Fruit fly (Drosophila melanogaster) whole organism, prepupa: ENCODE results near the gene Sps2.

ENCODE experiments used
- CG3032 ChIP-seq: fragments of 200-800 bp; optimal IDR thresholded peaks from 2 replicates; lab custom pipeline; 2019; ENCODE audit warnings: missing biosample characterization, mild to moderate bottlenecking, missing genetic modification characterization, moderate library complexity
- CG32006 ChIP-seq: fragments of 200-800 bp; sonication (Bioruptor generic); optimal IDR thresholded peaks from 3 replicates; lab custom pipeline; 2017; ENCODE audit warnings: missing biosample characterization, mild to moderate bottlenecking, missing genetic modification characterization
- CG34406 ChIP-seq: fragments of 200-800 bp; sonication (Bioruptor generic); optimal IDR thresholded peaks from 3 replicates; lab custom pipeline; 2016; ENCODE audit warnings: missing biosample characterization, missing genetic modification characterization
- CG6854 ChIP-seq: fragments of 200-800 bp; sonication (Bioruptor generic); optimal IDR thresholded peaks from 2 replicates; lab custom pipeline; 2017; ENCODE audit warnings: missing biosample characterization, mild to moderate bottlenecking, missing genetic modification characterization
- CG8632 ChIP-seq: fragments of 200-800 bp; sonication (Bioruptor generic); optimal IDR thresholded peaks from 3 replicates; lab custom pipeline; 2016; ENCODE audit warnings: missing biosample characterization, missing genetic modification characterization
- Eip75B ChIP-seq: fragments of 200-800 bp; sonication (Bioruptor generic); optimal IDR thresholded peaks from 3 replicates; lab custom pipeline; 2016; ENCODE audit warnings: missing biosample characterization, missing genetic modification characterization
- Eip93F ChIP-seq: fragments of 200-800 bp; sonication (Bioruptor generic); optimal IDR thresholded peaks from 2 replicates; lab custom pipeline; 2016; ENCODE audit warnings: missing biosample characterization, mild to moderate bottlenecking, missing genetic modification characterization
- Ets21C ChIP-seq: fragments of 200-800 bp; sonication (Bioruptor generic); optimal IDR thresholded peaks from 3 replicates; lab custom pipeline; 2016; ENCODE audit warnings: missing biosample characterization, missing genetic modification characterization
- Ets96B ChIP-seq: fragments of 200-800 bp; optimal IDR thresholded peaks from 2 replicates; lab custom pipeline; 2019; ENCODE audit warnings: missing biosample characterization, mild to moderate bottlenecking, missing genetic modification characterization, moderate library complexity
- Hr39 ChIP-seq: fragments of 200-800 bp; sonication (Bioruptor generic); optimal IDR thresholded peaks from 2 replicates; lab custom pipeline; 2016; ENCODE audit warnings: missing biosample characterization, missing genetic modification characterization
- Lpt ChIP-seq: fragments of 200-800 bp; sonication (Bioruptor generic); optimal IDR thresholded peaks from 3 replicates; lab custom pipeline; 2016; ENCODE audit warnings: missing biosample characterization, missing genetic modification characterization
- Met ChIP-seq: fragments of 200-800 bp; sonication (Bioruptor generic); optimal IDR thresholded peaks from 3 replicates; lab custom pipeline; 2016; ENCODE audit warnings: missing biosample characterization, missing genetic modification characterization
- OdsH ChIP-seq: fragments of 200-800 bp; sonication (Bioruptor generic); optimal IDR thresholded peaks from 3 replicates; lab custom pipeline; 2016; ENCODE audit warnings: missing biosample characterization, missing genetic modification characterization
- Sox102F ChIP-seq: fragments of 200-800 bp; sonication (Bioruptor generic); optimal IDR thresholded peaks from 2 replicates; lab custom pipeline; 2016; ENCODE audit warnings: missing biosample characterization, mild to moderate bottlenecking, missing genetic modification characterization
- Sox14 ChIP-seq: fragments of 200-800 bp; sonication (Bioruptor generic); optimal IDR thresholded peaks from 3 replicates; lab custom pipeline; 2016; ENCODE audit warnings: missing biosample characterization, missing genetic modification characterization
- Sox15 ChIP-seq: fragments of 200-800 bp; sonication (Bioruptor generic); optimal IDR thresholded peaks from 3 replicates; lab custom pipeline; 2016; ENCODE audit warnings: missing biosample characterization, missing genetic modification characterization
- achi ChIP-seq: fragments of 200-800 bp; sonication (Bioruptor generic); optimal IDR thresholded peaks from 3 replicates; lab custom pipeline; 2016; ENCODE audit warnings: missing biosample characterization, missing genetic modification characterization
- dsx ChIP-seq: fragments of 200-800 bp; optimal IDR thresholded peaks from 3 replicates; lab custom pipeline; 2019; ENCODE audit warnings: missing biosample characterization, mild to moderate bottlenecking, missing genetic modification characterization, moderate library complexity; ENCODE audit not compliant: poor library complexity, severe bottlenecking
- esn ChIP-seq: fragments of 200-800 bp; sonication (Bioruptor generic); optimal IDR thresholded peaks from 2 replicates; lab custom pipeline; 2016; ENCODE audit warnings: missing biosample characterization, mild to moderate bottlenecking, missing genetic modification characterization, moderate library complexity
- fd85E ChIP-seq: fragments of 200-800 bp; sonication (Bioruptor generic); optimal IDR thresholded peaks from 3 replicates; lab custom pipeline; 2016; ENCODE audit warnings: missing biosample characterization, missing genetic modification characterization
- net ChIP-seq: fragments of 200-800 bp; sonication (Bioruptor generic); optimal IDR thresholded peaks from 3 replicates; lab custom pipeline; 2016; ENCODE audit warnings: missing biosample characterization, missing genetic modification characterization
- salr ChIP-seq, 2 experiments: fragments of 200-800 bp; sonication (Bioruptor generic); optimal IDR thresholded peaks; 3 replicates each; lab custom pipeline; 2016 to 2018; ENCODE audit warnings: missing biosample characterization in 2 of 2, missing genetic modification characterization in 2 of 2, mild to moderate bottlenecking in 1 of 2
- topi ChIP-seq: fragments of 200-800 bp; sonication (Bioruptor generic); optimal IDR thresholded peaks from 3 replicates; lab custom pipeline; 2016; ENCODE audit warnings: missing biosample characterization, missing genetic modification characterization
- vri ChIP-seq: fragments of 200-800 bp; sonication (Bioruptor generic); optimal IDR thresholded peaks from 3 replicates; lab custom pipeline; 2016; ENCODE audit warnings: missing biosample characterization, mild to moderate bottlenecking, missing genetic modification characterization

The Sps2 gene

DNA sequence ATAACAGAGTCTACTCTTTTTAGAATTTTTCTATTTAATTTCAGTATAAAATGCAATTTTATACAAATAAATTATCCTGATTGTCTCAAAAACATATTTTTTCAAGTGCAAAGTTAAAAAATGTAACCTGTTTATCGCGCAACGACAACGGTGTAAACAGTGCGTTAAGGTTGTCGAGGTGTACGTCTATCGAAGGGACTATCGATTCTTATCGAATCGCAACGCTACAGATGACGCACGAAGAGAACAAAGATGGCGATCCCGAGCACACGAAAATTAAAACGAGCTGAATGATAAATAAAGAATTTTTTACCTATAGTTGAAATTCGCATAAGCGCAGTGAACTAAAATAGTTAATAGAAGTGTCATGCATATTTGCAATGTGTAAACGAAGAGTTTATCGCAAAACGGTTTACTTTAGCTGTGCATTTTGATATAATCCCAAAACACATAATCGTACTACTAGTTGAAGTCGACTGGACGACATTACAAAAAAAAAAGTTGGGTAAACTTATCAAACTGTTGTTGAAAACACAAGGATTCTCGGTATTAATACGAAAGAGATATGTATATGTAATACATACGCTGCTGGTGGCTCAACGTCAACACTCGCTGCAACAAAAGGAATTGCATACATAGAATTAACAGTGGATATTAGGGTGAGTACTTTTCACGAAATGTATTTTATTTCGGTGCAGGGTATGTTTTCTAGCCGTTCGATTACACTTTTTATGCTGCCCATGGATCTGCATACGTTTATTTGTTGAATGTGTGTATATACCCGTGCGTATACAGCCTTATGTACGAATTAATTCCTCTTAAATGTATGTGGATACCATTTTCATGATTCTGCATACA lies 45.7 kb downstream of the Sps2 start, which contains the start of gene da (continued):
- TF ChIP-seq Sox15 (GFP tag; lab: Kevin White, UChicago) (peak; percentile 5), Lpt (GFP tag; lab: Kevin White, UChicago) (no peak), topi (peak; percentile 44), Eip75B (GFP tag; lab: Kevin White, UChicago) (peak; percentile 67), Ets96B (tag; lab: Kevin White, UChicago) (peak; percentile 24), Sox14 (peak; percentile 80), Sox102F (peak; percentile 4), Ets21C (GFP tag; lab: Kevin White, UChicago) (peak; percentile 12), fd85E (GFP tag; lab: Kevin White, UChicago) (no peak), esn (GFP tag; lab: Kevin White, UChicago) (peak; percentile 66), OdsH (GFP tag; lab: Kevin White, UChicago) (peak; percentile 58), net (GFP tag; lab: Kevin White, UChicago) (peak; percentile 23), Eip93F (GFP tag; lab: Kevin White, UChicago) (peak; percentile 21), dsx (GFP tag; lab: Kevin White, UChicago) (peak; percentile 29), Met (GFP tag; lab: Kevin White, UChicago) (peak; percentile 62), CG8632 (GFP tag; lab: Kevin White, UChicago) (no peak), CG32006 (no peak), achi (GFP tag; lab: Kevin White, UChicago) (peak; percentile 45), Hr39 (GFP tag; lab: Kevin White, UChicago) (peak; percentile 63), CG3032 (peak; percentile 61), CG6854 (no peak), salr (GFP tag; optimal IDR thresholded peaks at IDR 0.05; lab: Kevin White, UChicago) (peak in 1 of 2 experiments; percentile 28)

DNA sequence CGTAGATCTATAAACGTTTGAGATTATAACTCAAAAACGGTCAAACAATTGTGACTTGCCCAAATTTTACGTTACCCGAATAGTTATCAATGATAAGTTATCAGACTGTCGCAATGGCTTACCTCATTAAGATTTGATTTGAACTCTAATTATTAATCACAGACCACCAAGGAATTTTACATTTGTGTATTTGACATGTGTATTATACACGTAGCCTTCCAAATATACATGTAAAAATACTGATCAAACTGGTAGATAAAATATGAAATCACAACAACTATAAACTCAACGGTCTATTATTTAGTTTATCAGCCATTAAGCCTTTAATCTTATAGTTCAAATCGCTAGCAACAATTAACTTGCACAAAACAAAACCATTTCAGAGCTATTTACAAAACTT lies 51.1 kb downstream of the Sps2 start:
- TF ChIP-seq CG34406, result no peak
- peak; percentile 18 for TF ChIP-seq vri (GFP tag; lab: Kevin White, UChicago)
